Worm (Caenorhabditis elegans) whole organism, L1 larva: ENCODE data around the gene lido-13.

ENCODE experiments used
- aha-1 ChIP-seq: fragments of 150-350 bp; optimal IDR thresholded peaks from 2 replicates; lab custom pipeline; 2014; ENCODE audit warnings: missing biosample characterization, missing genetic modification characterization
- ama-1 ChIP-seq: fragments of 150-350 bp; optimal IDR thresholded peaks from 2 replicates; lab custom pipeline; 2014
- isw-1 ChIP-seq: fragments of 200-800 bp; sonication (Bioruptor generic); IDR thresholded peaks from 2 replicates; pipeline ENCODE4 v1.3.6; 2022; ENCODE audit warnings: missing genetic modification characterization, missing compliant biosample characterization
- lin-15B ChIP-seq: fragments of 150-350 bp; sonication (generic microtip); optimal IDR thresholded peaks from 3 replicates; lab custom pipeline; 2014; ENCODE audit warnings: missing biosample characterization, missing genetic modification characterization
- lsy-2 ChIP-seq, 2 experiments: fragments of 150-350 bp; optimal IDR thresholded peaks; 2 replicates each; lab custom pipeline; 2014; ENCODE audit warnings: missing biosample characterization in 2 of 2, missing genetic modification characterization in 2 of 2
- nhr-71 ChIP-seq: sonication (generic microtip); optimal IDR thresholded peaks from 2 replicates; lab custom pipeline; 2016; ENCODE audit warnings: mild to moderate bottlenecking, missing genetic modification characterization, moderate library complexity, missing compliant biosample characterization
- skn-1 ChIP-seq: fragments of 150-350 bp; optimal IDR thresholded peaks from 2 replicates; lab custom pipeline; 2014; ENCODE audit warnings: missing biosample characterization, missing genetic modification characterization
- tbx-2 ChIP-seq: sonication (generic microtip); optimal IDR thresholded peaks from 2 replicates; lab custom pipeline; 2016; ENCODE audit warnings: missing genetic modification characterization, missing compliant biosample characterization
- zag-1 ChIP-seq: fragments of 150-350 bp; optimal IDR thresholded peaks from 2 replicates; lab custom pipeline; 2014; ENCODE audit warnings: missing biosample characterization, missing genetic modification characterization
- ztf-11 ChIP-seq, 2 experiments: sonication (generic microtip); optimal IDR thresholded peaks; 2 replicates each; lab custom pipeline; 2016 to 2017; ENCODE audit warnings: missing genetic modification characterization in 2 of 2, missing biosample characterization in 1 of 2, missing compliant biosample characterization in 1 of 2

DNA sequence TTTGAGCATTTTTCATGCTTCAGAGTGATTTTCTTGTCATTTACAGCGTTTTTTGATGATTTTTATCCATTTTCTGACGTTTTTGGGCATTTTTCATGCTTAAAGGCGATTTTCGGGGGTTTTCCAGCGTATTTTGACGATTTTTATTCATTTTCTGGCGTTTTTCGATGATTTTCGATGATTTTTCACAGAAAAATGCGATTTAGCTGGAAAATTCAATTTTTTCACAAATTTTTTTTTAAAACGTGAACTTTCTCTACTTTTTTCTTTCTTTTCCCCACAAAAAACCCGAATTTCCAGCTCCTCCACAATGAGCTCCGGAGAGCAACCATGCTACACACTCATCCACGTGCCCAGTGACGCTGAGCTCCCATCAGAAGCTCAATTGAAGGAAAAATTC lies 24.4 kb upstream of the lido-13 start, which contains the start of gene copb-1:
- TF ChIP-seq tbx-2 (tag; lab: Kevin White, UChicago) (no peak), ama-1 (lab: Kevin White, UChicago) (no peak), nhr-71 (tag; lab: Kevin White, UChicago) (no peak), aha-1 (tag; lab: Kevin White, UChicago) (no peak), lin-15B (no peak), ztf-11 (tag; optimal IDR thresholded peaks at IDR 0.05; lab: Kevin White, UChicago) (no peak), isw-1 (no peak), skn-1 (tag; lab: Kevin White, UChicago) (no peak), lsy-2 (tag; optimal IDR thresholded peaks at IDR 0.05; lab: Kevin White, UChicago) (no peak), zag-1 (no peak)
